Worm (Caenorhabditis elegans) whole organism, early embryonic: ENCODE measurements around the gene parn-2.
A peak's percentile ranks its signal among the peaks of the same experiment; 100 is the strongest.

Experiments used
- B0310.2 ChIP-seq: sonication (generic microtip); optimal IDR thresholded peaks from 2 replicates; lab custom pipeline; 2016; ENCODE audit warnings: mild to moderate bottlenecking, missing genetic modification characterization, missing compliant biosample characterization
- F13C5.2 ChIP-seq: sonication (generic microtip); optimal IDR thresholded peaks from 2 replicates; lab custom pipeline; 2017; ENCODE audit warnings: mild to moderate bottlenecking, missing genetic modification characterization, inconsistent platforms, missing compliant biosample characterization
- aly-1 ChIP-seq: sonication (generic microtip); optimal IDR thresholded peaks from 2 replicates; lab custom pipeline; 2016; ENCODE audit warnings: missing genetic modification characterization, missing compliant biosample characterization
- ama-1 ChIP-seq: fragments of 150-350 bp; optimal IDR thresholded peaks from 2 replicates; lab custom pipeline; 2014
- ceh-13 ChIP-seq: fragments of 200-800 bp; sonication (Bioruptor generic); optimal IDR thresholded peaks from 2 replicates; lab custom pipeline; 2018; ENCODE audit warnings: mild to moderate bottlenecking, missing genetic modification characterization, missing compliant biosample characterization
- ceh-36 ChIP-seq: sonication (generic microtip); optimal IDR thresholded peaks from 2 replicates; lab custom pipeline; 2016; ENCODE audit warnings: missing genetic modification characterization, inconsistent platforms, missing compliant biosample characterization
- ets-7 ChIP-seq: sonication (generic microtip); optimal IDR thresholded peaks from 2 replicates; lab custom pipeline; 2016; ENCODE audit warnings: missing genotype, missing genetic modification characterization, missing compliant biosample characterization
- flt-1 ChIP-seq: fragments of 200-800 bp; sonication (Bioruptor generic); IDR thresholded peaks from 2 replicates; pipeline ENCODE4 v1.3.6; 2022; ENCODE audit warnings: missing genetic modification characterization, missing compliant biosample characterization
- hmbx-1 ChIP-seq: sonication (generic microtip); optimal IDR thresholded peaks from 2 replicates; lab custom pipeline; 2016; ENCODE audit warnings: mild to moderate bottlenecking, missing genetic modification characterization, missing compliant biosample characterization
- hmg-4 ChIP-seq: fragments of 200-800 bp; sonication (Bioruptor generic); optimal IDR thresholded peaks from 2 replicates; lab custom pipeline; 2018; ENCODE audit warnings: mild to moderate bottlenecking, missing genetic modification characterization, missing compliant biosample characterization
- hnd-1 ChIP-seq: sonication (generic microtip); optimal IDR thresholded peaks from 2 replicates; lab custom pipeline; 2016; ENCODE audit warnings: missing genetic modification characterization, missing compliant biosample characterization
- pes-1 ChIP-seq: fragments of 200-800 bp; sonication (Bioruptor generic); IDR thresholded peaks from 2 replicates; pipeline ENCODE4 v1.3.6; 2022; ENCODE audit warnings: missing genetic modification reagents, missing genetic modification characterization, missing compliant biosample characterization
- scrt-1 ChIP-seq: fragments of 200-800 bp; sonication (Bioruptor generic); IDR thresholded peaks from 2 replicates; pipeline ENCODE4 v1.3.6; 2022; ENCODE audit warnings: missing genetic modification characterization, missing compliant biosample characterization
- sea-1 ChIP-seq: fragments of 200-800 bp; sonication (Bioruptor generic); conservative IDR thresholded peaks from 2 replicates; pipeline ENCODE4 v1.3.6; 2022; ENCODE audit warnings: missing genetic modification characterization, missing compliant biosample characterization
- tbx-11 ChIP-seq: fragments of 200-800 bp; sonication (Bioruptor generic); IDR thresholded peaks from 2 replicates; pipeline ENCODE4 v1.3.6; 2022; ENCODE audit warnings: missing genetic modification characterization, missing compliant biosample characterization
- tbx-37 ChIP-seq: fragments of 200-800 bp; sonication (Bioruptor generic); conservative IDR thresholded peaks from 2 replicates; pipeline ENCODE4 v1.3.6; 2022; ENCODE audit warnings: missing genetic modification reagents, missing genetic modification characterization, missing compliant biosample characterization
- tra-4 ChIP-seq: sonication (generic microtip); optimal IDR thresholded peaks from 2 replicates; lab custom pipeline; 2017; ENCODE audit warnings: missing genetic modification characterization, missing compliant biosample characterization

The parn-2 gene

ce11 chrII:12256528-12256927, at the start of gene parn-2:
Gene parn-2, minus strand, starts transcription at chrII:12256628.
- TF ChIP-seq ets-7 (tag; lab: Kevin White, UChicago) (no peak), hmg-4 (GFP tag; lab: Kevin White, UChicago) (peak; percentile 10), sea-1 (GFP tag; lab: Robert Waterston, UW) (0 out of 2 replicates have a peak, but pooled peaks have one; percentile 8), ceh-13 (GFP tag; lab: Kevin White, UChicago) (no peak), hmbx-1 (tag; lab: Kevin White, UChicago) (no peak), F13C5.2 (tag; lab: Kevin White, UChicago) (no peak), pes-1 (GFP tag; lab: Robert Waterston, UW) (no peak), tbx-37 (GFP tag; lab: Robert Waterston, UW) (no peak), flt-1 (GFP tag; lab: Robert Waterston, UW) (no peak), scrt-1 (no peak), ceh-36 (tag; lab: Kevin White, UChicago) (no peak), tbx-11 (GFP tag; lab: Robert Waterston, UW) (no peak), ama-1 (lab: Kevin White, UChicago) (no peak), aly-1 (no peak), hnd-1 (tag; lab: Kevin White, UChicago) (no peak)

ce11 chrII:12303142-12303541, 46.7 kb upstream of the parn-2 start, which contains the start of gene sre-50:
Gene sre-50, plus strand, starts transcription at chrII:12303525.
- TF ChIP-seq ets-7 (tag; lab: Kevin White, UChicago) (no peak), tbx-37 (GFP tag; lab: Robert Waterston, UW) (no peak), scrt-1 (no peak)

DNA sequence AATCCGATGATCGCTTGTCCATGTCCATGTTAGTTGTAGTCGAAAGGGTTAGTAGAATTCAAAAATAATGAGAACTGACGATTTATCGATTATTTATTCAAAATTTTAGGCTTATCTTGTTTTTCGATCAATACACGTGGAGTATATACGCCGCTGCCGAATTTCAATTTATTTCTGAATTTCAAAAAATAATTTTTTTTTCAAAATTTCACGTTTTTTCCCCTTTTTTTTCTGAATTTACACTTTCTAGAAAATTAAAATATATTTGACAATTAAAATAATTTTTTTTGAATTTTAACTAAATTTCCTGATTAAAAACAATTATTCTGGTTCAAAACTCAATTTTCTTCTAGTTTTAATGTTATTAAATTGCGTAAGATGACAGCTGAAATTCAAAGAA, 45.9 kb upstream of the parn-2 start, which contains the start of gene C50E10.1:
C50E10.1 (minus strand) TSS at position 101 of the 400 bp plus-strand sequence.
- TF ChIP-seq flt-1 (GFP tag; lab: Robert Waterston, UW) (no peak), ceh-13 (GFP tag; lab: Kevin White, UChicago) (no peak), scrt-1 (no peak), hmg-4 (GFP tag; lab: Kevin White, UChicago) (no peak), tbx-37 (GFP tag; lab: Robert Waterston, UW) (no peak), B0310.2 (tag; lab: Kevin White, UChicago) (no peak), tbx-11 (GFP tag; lab: Robert Waterston, UW) (no peak), pes-1 (GFP tag; lab: Robert Waterston, UW) (no peak), hmbx-1 (tag; lab: Kevin White, UChicago) (no peak), sea-1 (GFP tag; lab: Robert Waterston, UW) (no peak)

- TF ChIP-seq pes-1 (GFP tag; lab: Robert Waterston, UW) (no peak), hmg-4 (GFP tag; lab: Kevin White, UChicago) (no peak), B0310.2 (tag; lab: Kevin White, UChicago) (no peak), tbx-11 (GFP tag; lab: Robert Waterston, UW) (no peak), ceh-36 (tag; lab: Kevin White, UChicago) (no peak), sea-1 (GFP tag; lab: Robert Waterston, UW) (no peak), F13C5.2 (tag; lab: Kevin White, UChicago) (no peak), scrt-1 (no peak), ama-1 (lab: Kevin White, UChicago) (no peak), hnd-1 (tag; lab: Kevin White, UChicago) (no peak), ceh-13 (GFP tag; lab: Kevin White, UChicago) (no peak), flt-1 (GFP tag; lab: Robert Waterston, UW) (no peak), tbx-37 (GFP tag; lab: Robert Waterston, UW) (no peak), aly-1 (no peak), hmbx-1 (tag; lab: Kevin White, UChicago) (no peak), ets-7 (tag; lab: Kevin White, UChicago) (no peak), tra-4 (tag; lab: Kevin White, UChicago) (no peak)
Measured at ce11 chrII:12301233-12301632, 44.8 kb upstream of the parn-2 start.

DNA sequence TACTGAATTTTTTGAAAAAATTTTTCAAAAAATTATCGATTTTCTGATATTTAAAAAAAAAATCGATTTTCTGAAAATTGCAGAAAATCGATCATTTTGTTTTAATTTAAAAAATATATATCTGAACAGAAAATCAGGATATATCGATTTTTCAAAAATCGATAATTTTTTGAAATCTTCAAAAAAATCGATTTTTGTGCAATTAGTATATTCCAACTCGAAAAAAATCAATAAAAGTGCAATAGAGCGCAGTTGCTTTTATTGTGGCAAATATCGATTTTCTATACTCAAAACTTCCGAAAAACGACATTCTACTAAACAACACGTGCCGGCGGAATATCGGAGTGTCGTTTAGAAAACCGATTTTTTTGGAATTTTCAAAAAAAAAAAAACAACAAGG, 44.3 kb upstream of the parn-2 start:
- TF ChIP-seq hmg-4 (GFP tag; lab: Kevin White, UChicago) (no peak), aly-1 (no peak), hmbx-1 (tag; lab: Kevin White, UChicago) (no peak), tbx-11 (GFP tag; lab: Robert Waterston, UW) (no peak), ama-1 (lab: Kevin White, UChicago) (no peak), flt-1 (GFP tag; lab: Robert Waterston, UW) (no peak), sea-1 (GFP tag; lab: Robert Waterston, UW) (no peak), B0310.2 (tag; lab: Kevin White, UChicago) (no peak)

- TF ChIP-seq ama-1 (lab: Kevin White, UChicago) = no peak
- no peak for TF ChIP-seq pes-1 (GFP tag; lab: Robert Waterston, UW)
- no peak for TF ChIP-seq hnd-1 (tag; lab: Kevin White, UChicago)
- TF ChIP-seq ceh-36 (tag; lab: Kevin White, UChicago) = no peak
- TF ChIP-seq scrt-1 = no peak
- no peak for TF ChIP-seq hmg-4 (GFP tag; lab: Kevin White, UChicago)
- TF ChIP-seq sea-1 (GFP tag; lab: Robert Waterston, UW) = no peak
- TF ChIP-seq tbx-11 (GFP tag; lab: Robert Waterston, UW) = no peak
- TF ChIP-seq F13C5.2 (tag; lab: Kevin White, UChicago) = no peak
- no peak for TF ChIP-seq ceh-13 (GFP tag; lab: Kevin White, UChicago)
- no peak for TF ChIP-seq tbx-37 (GFP tag; lab: Robert Waterston, UW)
- no peak for TF ChIP-seq aly-1
- no peak for TF ChIP-seq tra-4 (tag; lab: Kevin White, UChicago)
- TF ChIP-seq hmbx-1 (tag; lab: Kevin White, UChicago) = no peak
- TF ChIP-seq B0310.2 (tag; lab: Kevin White, UChicago) = no peak
- no peak for TF ChIP-seq ets-7 (tag; lab: Kevin White, UChicago)
- TF ChIP-seq flt-1 (GFP tag; lab: Robert Waterston, UW) = no peak
Measured at ce11 chrII:12296591-12296990, 40.2 kb upstream of the parn-2 start.

DNA sequence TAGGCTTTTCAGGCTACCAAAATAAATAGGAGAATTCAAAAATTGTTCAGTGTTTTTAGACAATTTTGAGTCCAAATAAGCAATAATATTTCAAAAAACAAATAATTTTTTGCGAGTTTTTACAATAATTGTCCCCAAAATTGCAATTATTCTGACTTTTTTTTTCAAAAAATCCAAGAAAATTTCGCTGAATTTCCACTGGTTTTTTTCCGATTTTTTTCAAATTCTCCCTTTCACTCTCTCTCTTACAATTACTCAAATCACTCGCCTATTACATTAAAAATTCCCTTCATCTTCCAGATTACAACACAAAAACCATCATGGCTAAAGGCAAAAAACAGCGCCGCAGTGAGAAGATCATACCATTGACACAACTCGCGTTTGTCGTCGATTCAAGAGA, 32.7 kb upstream of the parn-2 start, which contains the start of gene Y57A10A.31:
Y57A10A.31 (plus strand) TSS at position 301 of the 400 bp plus-strand sequence.
- TF ChIP-seq pes-1 (GFP tag; lab: Robert Waterston, UW) (no peak), tra-4 (tag; lab: Kevin White, UChicago) (no peak), B0310.2 (tag; lab: Kevin White, UChicago) (no peak), flt-1 (GFP tag; lab: Robert Waterston, UW) (no peak), ama-1 (lab: Kevin White, UChicago) (no peak), ceh-13 (GFP tag; lab: Kevin White, UChicago) (no peak), ceh-36 (tag; lab: Kevin White, UChicago) (no peak), ets-7 (tag; lab: Kevin White, UChicago) (no peak), hnd-1 (tag; lab: Kevin White, UChicago) (no peak), hmbx-1 (tag; lab: Kevin White, UChicago) (no peak), hmg-4 (GFP tag; lab: Kevin White, UChicago) (no peak), tbx-11 (GFP tag; lab: Robert Waterston, UW) (no peak), F13C5.2 (tag; lab: Kevin White, UChicago) (no peak), scrt-1 (no peak), tbx-37 (GFP tag; lab: Robert Waterston, UW) (no peak), aly-1 (no peak), sea-1 (GFP tag; lab: Robert Waterston, UW) (no peak)
